Worm (Caenorhabditis elegans): ENCODE results near the gene tsp-21.

tsp-21 gene

ce11 chrX:9958561-9958960 lies 26.4 kb downstream of the tsp-21 start, which contains the start of gene ZC506.1 (continued):
- TF ChIP-seq skn-1 (tag; optimal IDR thresholded peaks at IDR 0.05) (no peak), dmd-4 (tag; optimal IDR thresholded peaks at IDR 0.05) (no peak), elt-3 (tag; optimal IDR thresholded peaks at IDR 0.05) (no peak), nhr-237 (tag; optimal IDR thresholded peaks at IDR 0.05) (peak; percentile 36), nhr-129 (tag; optimal IDR thresholded peaks at IDR 0.05) (peak; percentile 99), sma-3 (GFP tag; optimal IDR thresholded peaks at IDR 0.05) (peak; percentile 93), C34F6.9 (tag; optimal IDR thresholded peaks at IDR 0.05) (peak; percentile 98), nhr-6 (tag; optimal IDR thresholded peaks at IDR 0.05) (peak; percentile 89), unc-55 (GFP tag; optimal IDR thresholded peaks at IDR 0.05) (peak; percentile 99), fos-1 (tag; optimal IDR thresholded peaks at IDR 0.05) (peak; percentile 96), ztf-1 (GFP tag; conservative IDR thresholded peaks at IDR 0.05) (no peak), ama-1 (optimal IDR thresholded peaks at IDR 0.05) (peak; percentile 55), lin-11 (tag; optimal IDR thresholded peaks at IDR 0.05) (peak; percentile 91), ztf-11 (tag; optimal IDR thresholded peaks at IDR 0.05) (peak; percentile 31), unc-62 (GFP tag; optimal IDR thresholded peaks at IDR 0.05) (peak; percentile 61), nhr-23 (tag; optimal IDR thresholded peaks at IDR 0.05) (no peak), lin-13 (GFP tag; optimal IDR thresholded peaks at IDR 0.05) (peak; percentile 91), peb-1 (tag; optimal IDR thresholded peaks at IDR 0.05) (peak; percentile 2), R02D3.7 (tag; optimal IDR thresholded peaks at IDR 0.05) (no peak), nhr-77 (tag; optimal IDR thresholded peaks at IDR 0.05) (peak; percentile 25)

ce11 chrX:9962535-9962934 lies 30.4 kb downstream of the tsp-21 start:
- TF ChIP-seq unc-39 (tag; optimal IDR thresholded peaks at IDR 0.05) = no peak
- no peak for TF ChIP-seq blmp-1 (tag; optimal IDR thresholded peaks at IDR 0.05; ENCODE audit: insufficient read depth)
- TF ChIP-seq F13H6.1 (tag; optimal IDR thresholded peaks at IDR 0.05) = no peak
- TF ChIP-seq gmeb-1 (tag; optimal IDR thresholded peaks at IDR 0.05) = no peak
- TF ChIP-seq sma-3 (GFP tag; optimal IDR thresholded peaks at IDR 0.05) = no peak
- no peak for TF ChIP-seq unc-62 (GFP tag; optimal IDR thresholded peaks at IDR 0.05)
- no peak for TF ChIP-seq dmd-4 (tag; optimal IDR thresholded peaks at IDR 0.05)
- no peak for TF ChIP-seq ztf-1 (GFP tag; conservative IDR thresholded peaks at IDR 0.05)
- TF ChIP-seq mab-5 (tag; optimal IDR thresholded peaks at IDR 0.05) = no peak
- no peak for TF ChIP-seq sma-9 (GFP tag; optimal IDR thresholded peaks at IDR 0.05)
- no peak for TF ChIP-seq sma-9 (tag; optimal IDR thresholded peaks at IDR 0.05)

- TF ChIP-seq lsy-2 (tag; optimal IDR thresholded peaks at IDR 0.05) (no peak), sma-9 (GFP tag; optimal IDR thresholded peaks at IDR 0.05) (peak; percentile 25), sma-9 (tag; optimal IDR thresholded peaks at IDR 0.05) (no peak), ceh-82 (tag; optimal IDR thresholded peaks at IDR 0.05) (no peak), blmp-1 (tag; optimal IDR thresholded peaks at IDR 0.05; ENCODE audit: insufficient read depth) (no peak)
Measured at ce11 chrX:9965275-9965674, 33.1 kb downstream of the tsp-21 start, which contains the start of gene pssy-1. Gene pssy-1, plus strand, starts transcription at chrX:9965592.

- no peak for TF ChIP-seq elt-1 (tag; optimal IDR thresholded peaks at IDR 0.05)
- TF ChIP-seq nhr-10 (tag; optimal IDR thresholded peaks at IDR 0.05) = no peak
- no peak for TF ChIP-seq zag-1 (tag; optimal IDR thresholded peaks at IDR 0.05)
- no peak for TF ChIP-seq ztf-11 (tag; optimal IDR thresholded peaks at IDR 0.05)
- no peak for TF ChIP-seq lsy-2 (tag; optimal IDR thresholded peaks at IDR 0.05)
- TF ChIP-seq fos-1 (tag; optimal IDR thresholded peaks at IDR 0.05) = no peak
- TF ChIP-seq dmd-4 (tag; optimal IDR thresholded peaks at IDR 0.05) = no peak
- TF ChIP-seq nhr-11 (tag; optimal IDR thresholded peaks at IDR 0.05) = no peak
- no peak for TF ChIP-seq sma-3 (GFP tag; optimal IDR thresholded peaks at IDR 0.05)
- no peak for TF ChIP-seq unc-62 (GFP tag; optimal IDR thresholded peaks at IDR 0.05)
- TF ChIP-seq F13H6.1 (tag; optimal IDR thresholded peaks at IDR 0.05) = no peak
- no peak for TF ChIP-seq ama-1 (optimal IDR thresholded peaks at IDR 0.05)
Measured at ce11 chrX:9976206-9976605, 44.0 kb downstream of the tsp-21 start, which contains the start of gene mgl-1. Gene mgl-1, minus strand, starts transcription at chrX:9976306.

- TF ChIP-seq nhr-77 (tag; optimal IDR thresholded peaks at IDR 0.05) (no peak), lin-11 (tag; optimal IDR thresholded peaks at IDR 0.05) (no peak), unc-62 (GFP tag; optimal IDR thresholded peaks at IDR 0.05) (no peak), peb-1 (tag; optimal IDR thresholded peaks at IDR 0.05) (no peak), unc-39 (tag; optimal IDR thresholded peaks at IDR 0.05) (no peak), F13H6.1 (tag; optimal IDR thresholded peaks at IDR 0.05) (no peak), ztf-11 (tag; optimal IDR thresholded peaks at IDR 0.05) (no peak), blmp-1 (tag; optimal IDR thresholded peaks at IDR 0.05; ENCODE audit: insufficient read depth) (no peak), unc-55 (GFP tag; optimal IDR thresholded peaks at IDR 0.05) (no peak), sma-3 (GFP tag; optimal IDR thresholded peaks at IDR 0.05) (no peak), nhr-6 (tag; optimal IDR thresholded peaks at IDR 0.05) (no peak), fos-1 (tag; optimal IDR thresholded peaks at IDR 0.05) (no peak), nhr-237 (tag; optimal IDR thresholded peaks at IDR 0.05) (no peak), crh-2 (tag; optimal IDR thresholded peaks at IDR 0.05) (no peak)
Measured at ce11 chrX:9981259-9981658, 49.1 kb downstream of the tsp-21 start.
